Fruit fly (Drosophila melanogaster) whole organism, pupa: ENCODE data around the gene Trf2.

ENCODE experiments used
- CG12605 ChIP-seq: fragments of 200-800 bp; sonication (Bioruptor generic); IDR thresholded peaks from 2 replicates; pipeline ENCODE4 v1.3.6; 2022; ENCODE audit warnings: missing biosample characterization, missing genetic modification characterization
- CG14655 ChIP-seq: fragments of 200-800 bp; sonication (Bioruptor generic); optimal IDR thresholded peaks from 3 replicates; lab custom pipeline; 2017; ENCODE audit warnings: mild to moderate bottlenecking, missing biosample characterization, missing genetic modification reagents, missing genetic modification characterization
- CG15710 ChIP-seq: fragments of 200-800 bp; sonication (Bioruptor generic); optimal IDR thresholded peaks from 2 replicates; lab custom pipeline; 2018; ENCODE audit warnings: missing biosample characterization, mild to moderate bottlenecking, missing genetic modification characterization, moderate library complexity
- CG32121 ChIP-seq: fragments of 200-800 bp; sonication (Bioruptor generic); IDR thresholded peaks from 2 replicates; pipeline ENCODE4 v1.3.6; 2022; ENCODE audit warnings: missing biosample characterization, missing genetic modification characterization
- CG8159 ChIP-seq: fragments of 200-800 bp; sonication (Bioruptor generic); optimal IDR thresholded peaks from 3 replicates; lab custom pipeline; 2018; ENCODE audit warnings: missing biosample characterization, mild to moderate bottlenecking, missing genetic modification characterization, moderate library complexity
- CG8301 ChIP-seq: fragments of 200-800 bp; sonication (Bioruptor generic); optimal IDR thresholded peaks from 2 replicates; lab custom pipeline; 2018; ENCODE audit warnings: missing biosample characterization, mild to moderate bottlenecking, missing genetic modification characterization
- CG9948 ChIP-seq: fragments of 200-800 bp; sonication (Bioruptor generic); optimal IDR thresholded peaks from 2 replicates; lab custom pipeline; 2018; ENCODE audit warnings: missing biosample characterization, mild to moderate bottlenecking, missing genetic modification characterization, moderate library complexity
- D1 ChIP-seq: fragments of 200-800 bp; sonication (Bioruptor generic); optimal IDR thresholded peaks from 2 replicates; lab custom pipeline; 2018; ENCODE audit warnings: missing biosample characterization, mild to moderate bottlenecking, missing genetic modification characterization, moderate library complexity
- EcR ChIP-seq: fragments of 200-800 bp; sonication (Bioruptor generic); optimal IDR thresholded peaks from 3 replicates; lab custom pipeline; 2019; ENCODE audit warnings: missing biosample characterization, missing genetic modification characterization, mild to moderate bottlenecking, moderate library complexity, missing genetic modification reagents
- Ets98B ChIP-seq: fragments of 200-800 bp; sonication (Bioruptor generic); IDR thresholded peaks from 2 replicates; pipeline ENCODE4 v1.3.6; 2022; ENCODE audit warnings: missing biosample characterization, missing genetic modification characterization
- Pif1A ChIP-seq: fragments of 200-800 bp; sonication (Bioruptor generic); optimal IDR thresholded peaks from 3 replicates; lab custom pipeline; 2016; ENCODE audit warnings: missing biosample characterization, missing genetic modification characterization
- gl ChIP-seq: fragments of 200-800 bp; sonication (Bioruptor generic); optimal IDR thresholded peaks from 2 replicates; lab custom pipeline; 2018; ENCODE audit warnings: missing biosample characterization, mild to moderate bottlenecking, missing genetic modification characterization
- rn ChIP-seq: fragments of 200-800 bp; sonication (Bioruptor generic); IDR thresholded peaks from 2 replicates; pipeline ENCODE4 v1.3.6; 2022; ENCODE audit warnings: missing biosample characterization, missing genetic modification characterization

dm6 chrX:8396611-8397010 is 12.5 kb upstream of the Trf2 start:
- TF ChIP-seq EcR (no peak), CG15710 (tag; lab: Kevin White, UChicago) (no peak), CG14655 (GFP tag; lab: Kevin White, UChicago) (peak; percentile 33), CG9948 (tag; lab: Kevin White, UChicago) (no peak), CG12605 (GFP tag; lab: Robert Waterston, UW) (no peak), gl (tag; lab: Kevin White, UChicago) (no peak), Ets98B (GFP tag; lab: Robert Waterston, UW) (peak; percentile 75), CG8159 (tag; lab: Kevin White, UChicago) (peak; percentile 2), Pif1A (GFP tag; lab: Kevin White, UChicago) (peak; percentile 23), D1 (no peak), rn (0 out of 2 replicates have a peak, but pooled peaks have one; percentile 40), CG32121 (GFP tag; lab: Robert Waterston, UW) (peak; percentile 69), CG8301 (tag; lab: Kevin White, UChicago) (peak; percentile 24)
